Fruit fly (Drosophila melanogaster): ENCODE results near the gene Jon99Ci.

- TF ChIP-seq pan (optimal IDR thresholded peaks at IDR 0.05): no peak
- no peak for TF ChIP-seq CG8478 (optimal IDR thresholded peaks at IDR 0.05)
- no peak for TF ChIP-seq EcR (GFP tag; optimal IDR thresholded peaks at IDR 0.05)
- TF ChIP-seq psq (optimal IDR thresholded peaks at IDR 0.05): no peak
- TF ChIP-seq Dll (optimal IDR thresholded peaks at IDR 0.05): no peak
These were observed 4.3 kb upstream of the Jon99Ci start, which contains the start of gene alpha-Man-Ic for dm6 chr3R:29930286-29930685.
